Worm (Caenorhabditis elegans) whole organism, L4 larva: ENCODE measurements around the gene pdi-6.

Experiments used
- F10B5.3 ChIP-seq: sonication (generic microtip); optimal IDR thresholded peaks from 2 replicates; lab custom pipeline; 2016; ENCODE audit warnings: mild to moderate bottlenecking, missing genetic modification characterization, missing compliant biosample characterization
- F26F4.8 ChIP-seq: fragments of 200-800 bp; sonication (Bioruptor generic); conservative IDR thresholded peaks from 2 replicates; pipeline ENCODE4 v1.3.6; 2022; ENCODE audit warnings: missing genetic modification characterization, missing compliant biosample characterization
- F37D6.2 ChIP-seq: sonication (generic microtip); optimal IDR thresholded peaks from 2 replicates; lab custom pipeline; 2016; ENCODE audit warnings: mild to moderate bottlenecking, missing genetic modification characterization, missing compliant biosample characterization
- R02D3.7 ChIP-seq: fragments of 150-350 bp; sonication (generic microtip); optimal IDR thresholded peaks from 3 replicates; lab custom pipeline; 2014; ENCODE audit warnings: missing biosample characterization, missing genetic modification characterization
- T26A8.4 ChIP-seq: fragments of 200-800 bp; sonication (Bioruptor generic); IDR thresholded peaks from 2 replicates; pipeline ENCODE4 v1.3.6; 2022; ENCODE audit warnings: missing genetic modification characterization, missing compliant biosample characterization
- aha-1 ChIP-seq: fragments of 150-350 bp; peaks from one replicate; lab custom pipeline; 2014; ENCODE audit warnings: missing biosample characterization, missing genetic modification characterization
- aly-2 ChIP-seq: sonication (generic microtip); optimal IDR thresholded peaks from 2 replicates; lab custom pipeline; 2018; ENCODE audit warnings: missing biosample characterization, missing genetic modification characterization
- arid-1 ChIP-seq: fragments of 200-800 bp; sonication (Bioruptor generic); conservative IDR thresholded peaks from 2 replicates; pipeline ENCODE4 v1.3.6; 2022; ENCODE audit warnings: missing genetic modification reagents, missing genetic modification characterization, missing compliant biosample characterization
- attf-4 ChIP-seq: sonication (generic microtip); optimal IDR thresholded peaks from 3 replicates; lab custom pipeline; 2017; ENCODE audit warnings: missing biosample characterization, missing genetic modification characterization
- ceh-62 ChIP-seq: sonication (generic microtip); optimal IDR thresholded peaks from 2 replicates; lab custom pipeline; 2017; ENCODE audit warnings: missing biosample characterization, missing genetic modification characterization
- ceh-82 ChIP-seq: sonication (generic microtip); optimal IDR thresholded peaks from 2 replicates; lab custom pipeline; 2017; ENCODE audit warnings: missing biosample characterization, missing genetic modification characterization
- ces-1 ChIP-seq: fragments of 150-350 bp; sonication (generic microtip); optimal IDR thresholded peaks from 4 replicates; lab custom pipeline; 2014; ENCODE audit warnings: missing biosample characterization, missing genetic modification reagents, missing genetic modification characterization
- cey-2 ChIP-seq: sonication (generic microtip); optimal IDR thresholded peaks from 3 replicates; lab custom pipeline; 2017; ENCODE audit warnings: missing genetic modification characterization, mild to moderate bottlenecking, missing compliant biosample characterization, antibody characterized with exemption, borderline replicate concordance; ENCODE audit not compliant: insufficient read depth
- daf-8 ChIP-seq: fragments of 200-800 bp; sonication (Bioruptor generic); IDR thresholded peaks from 2 replicates; pipeline ENCODE4 v1.3.6; 2022; ENCODE audit warnings: missing genetic modification characterization, missing compliant biosample characterization
- dmd-8 ChIP-seq: fragments of 200-800 bp; sonication (Bioruptor generic); IDR thresholded peaks from 2 replicates; pipeline ENCODE4 v1.3.6; 2022; ENCODE audit warnings: missing genetic modification characterization, missing compliant biosample characterization
- fkh-10 ChIP-seq: fragments of 150-350 bp; optimal IDR thresholded peaks from 2 replicates; lab custom pipeline; 2014; ENCODE audit warnings: missing biosample characterization, missing genetic modification reagents, missing genetic modification characterization
- gei-8 ChIP-seq: fragments of 200-800 bp; sonication (Bioruptor generic); optimal IDR thresholded peaks from 2 replicates; lab custom pipeline; 2018; ENCODE audit warnings: mild to moderate bottlenecking, missing genetic modification characterization, missing compliant biosample characterization
- hif-1 ChIP-seq, 2 experiments: sonication (generic microtip); optimal IDR thresholded peaks; 2 replicates each; lab custom pipeline; 2016 to 2017; ENCODE audit warnings: missing compliant biosample characterization in 2 of 2, missing genetic modification characterization in 2 of 2, missing genetic modification reagents in 2 of 2, missing genotype in 2 of 2, mild to moderate bottlenecking in 1 of 2
- hmg-1.1 ChIP-seq: fragments of 200-800 bp; sonication (Bioruptor generic); IDR thresholded peaks from 2 replicates; pipeline ENCODE4 v1.3.6; 2022; ENCODE audit warnings: missing genetic modification reagents, missing genetic modification characterization, missing compliant biosample characterization
- jun-1 ChIP-seq: fragments of 150-350 bp; optimal IDR thresholded peaks from 2 replicates; lab custom pipeline; 2014; ENCODE audit warnings: missing biosample characterization, missing genetic modification reagents, missing genetic modification characterization
- lim-7 ChIP-seq: fragments of 200-800 bp; sonication (Bioruptor generic); IDR thresholded peaks from 2 replicates; pipeline ENCODE4 v1.3.6; 2022; ENCODE audit warnings: missing genetic modification characterization, missing compliant biosample characterization
- lin-29 ChIP-seq: fragments of 200-800 bp; sonication (Bioruptor generic); IDR thresholded peaks from 2 replicates; pipeline ENCODE4 v1.3.6; 2022; ENCODE audit warnings: missing genetic modification reagents, missing genetic modification characterization, missing compliant biosample characterization
- madf-5 ChIP-seq, 2 experiments: fragments of 200-800 bp; sonication (Bioruptor generic); IDR thresholded peaks; 2 replicates each; pipeline ENCODE4 v1.3.6; 2022; ENCODE audit warnings: missing compliant biosample characterization in 2 of 2, missing genetic modification characterization in 2 of 2
- mep-1 ChIP-seq: fragments of 150-350 bp; sonication (generic microtip); optimal IDR thresholded peaks from 3 replicates; lab custom pipeline; 2014; ENCODE audit warnings: missing biosample characterization, missing genetic modification characterization
- mxl-3 ChIP-seq: fragments of 200-800 bp; sonication (Bioruptor generic); optimal IDR thresholded peaks from 2 replicates; lab custom pipeline; 2018; ENCODE audit warnings: mild to moderate bottlenecking, missing genetic modification characterization, missing compliant biosample characterization
- nhr-102 ChIP-seq: sonication (generic microtip); optimal IDR thresholded peaks from 2 replicates; lab custom pipeline; 2016; ENCODE audit warnings: mild to moderate bottlenecking, missing genetic modification characterization, moderate library complexity, missing compliant biosample characterization
- nhr-111 ChIP-seq: fragments of 200-800 bp; sonication (Bioruptor generic); optimal IDR thresholded peaks from 2 replicates; lab custom pipeline; 2018; ENCODE audit warnings: mild to moderate bottlenecking, missing genetic modification characterization, missing compliant biosample characterization
- nhr-25 ChIP-seq: sonication (generic microtip); optimal IDR thresholded peaks from 2 replicates; lab custom pipeline; 2017; ENCODE audit warnings: missing genetic modification characterization, mild to moderate bottlenecking, missing compliant biosample characterization, antibody characterized with exemption, moderate library complexity, borderline replicate concordance; ENCODE audit not compliant: insufficient read depth
- nhr-42 ChIP-seq: fragments of 200-800 bp; sonication (Bioruptor generic); IDR thresholded peaks from 2 replicates; pipeline ENCODE4 v1.3.6; 2022; ENCODE audit warnings: missing genetic modification characterization, missing compliant biosample characterization
- nhr-6 ChIP-seq: fragments of 150-350 bp; optimal IDR thresholded peaks from 2 replicates; lab custom pipeline; 2014; ENCODE audit warnings: missing biosample characterization, missing genetic modification characterization
- nhr-77 ChIP-seq: fragments of 150-350 bp; optimal IDR thresholded peaks from 2 replicates; lab custom pipeline; 2014; ENCODE audit warnings: missing biosample characterization, missing genetic modification characterization
- pqm-1 ChIP-seq: sonication (generic microtip); optimal IDR thresholded peaks from 2 replicates; lab custom pipeline; 2017; ENCODE audit warnings: missing biosample characterization, missing genetic modification characterization
- saeg-2 ChIP-seq: fragments of 200-800 bp; sonication (Bioruptor generic); IDR thresholded peaks from 2 replicates; pipeline ENCODE4 v1.3.6; 2022; ENCODE audit warnings: missing genetic modification reagents, missing genetic modification characterization, missing compliant biosample characterization
- skn-1 ChIP-seq: fragments of 150-350 bp; optimal IDR thresholded peaks from 2 replicates; lab custom pipeline; 2014; ENCODE audit warnings: missing biosample characterization, missing genetic modification characterization
- spr-3 ChIP-seq: fragments of 200-800 bp; sonication (Bioruptor generic); optimal IDR thresholded peaks from 2 replicates; lab custom pipeline; 2018; ENCODE audit warnings: mild to moderate bottlenecking, missing genetic modification characterization, missing compliant biosample characterization
- tra-1 ChIP-seq: fragments of 200-800 bp; sonication (Bioruptor generic); IDR thresholded peaks from 2 replicates; pipeline ENCODE4 v1.3.6; 2022; ENCODE audit warnings: missing genetic modification reagents, missing genetic modification characterization, missing compliant biosample characterization
- zfp-2 ChIP-seq: sonication (generic microtip); optimal IDR thresholded peaks from 2 replicates; lab custom pipeline; 2016; ENCODE audit warnings: mild to moderate bottlenecking, missing genetic modification characterization, missing compliant biosample characterization
- zfp-3 ChIP-seq: fragments of 200-800 bp; sonication (Bioruptor generic); conservative IDR thresholded peaks from 2 replicates; pipeline ENCODE4 v1.3.6; 2022; ENCODE audit warnings: missing genetic modification reagents, missing genetic modification characterization, missing compliant biosample characterization
- zip-11 ChIP-seq: fragments of 200-800 bp; sonication (Bioruptor generic); IDR thresholded peaks from 2 replicates; pipeline ENCODE4 v1.3.6; 2022; ENCODE audit warnings: missing genetic modification characterization, missing compliant biosample characterization

The pdi-6 gene

DNA sequence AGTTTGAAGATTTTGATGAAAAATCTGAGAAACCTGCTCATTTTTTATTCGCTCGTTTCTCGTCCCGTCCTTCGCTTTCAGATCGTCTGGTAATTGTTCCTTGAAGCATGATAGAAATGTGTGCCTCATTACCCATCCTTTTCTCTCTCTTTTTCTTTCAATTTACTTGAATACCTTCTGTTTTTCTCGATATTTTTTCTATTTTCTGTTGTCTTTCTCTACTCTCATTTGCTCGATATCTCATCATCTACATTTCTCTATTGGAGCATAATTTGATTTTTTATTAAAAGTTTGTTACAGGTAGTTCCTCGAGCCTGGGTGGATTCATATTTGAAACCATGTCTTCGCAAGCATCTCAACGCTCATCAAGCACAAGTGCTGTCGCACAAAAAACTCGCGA lies 18.1 kb downstream of the pdi-6 start, which contains the start of gene ubc-17:
ubc-17 (plus strand) TSS at position 301 of the 400 bp plus-strand sequence.
- TF ChIP-seq lin-29 (GFP tag; lab: Robert Waterston, UW) (no peak), zfp-2 (tag; lab: Kevin White, UChicago) (no peak), lim-7 (no peak), nhr-111 (GFP tag; lab: Kevin White, UChicago) (no peak), hif-1 (tag; optimal IDR thresholded peaks at IDR 0.05; lab: Kevin White, UChicago) (no peak), mep-1 (tag; lab: Kevin White, UChicago) (no peak), aly-2 (tag; lab: Kevin White, UChicago) (no peak), ceh-82 (tag; lab: Kevin White, UChicago) (no peak), gei-8 (GFP tag; lab: Kevin White, UChicago) (no peak), nhr-6 (tag; lab: Kevin White, UChicago) (no peak), hmg-1.1 (GFP tag; lab: Robert Waterston, UW) (no peak), nhr-77 (tag; lab: Kevin White, UChicago) (no peak)
- TF ChIP-seq, all 104 proteins: peak for 0

DNA sequence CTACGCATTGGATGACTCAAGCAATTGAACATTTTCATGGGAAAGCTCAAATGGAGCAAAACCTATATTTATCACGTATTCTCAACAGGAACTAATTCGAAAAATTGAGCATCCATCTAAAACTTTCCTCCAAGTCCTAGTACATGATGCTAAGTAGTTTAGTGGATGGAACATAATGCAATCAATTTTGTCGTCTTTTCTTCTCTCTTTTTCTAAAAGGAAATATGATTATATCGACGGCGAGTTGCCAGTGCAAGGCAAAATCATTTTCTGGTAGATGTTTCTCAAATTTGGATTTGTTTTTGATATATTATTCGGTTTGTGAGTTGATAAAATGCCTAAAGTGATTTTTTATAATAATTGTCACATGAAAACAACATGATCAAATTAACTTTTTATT lies 27.6 kb downstream of the pdi-6 start:
- TF ChIP-seq mxl-3 (GFP tag; lab: Kevin White, UChicago) (no peak), cey-2 (tag; lab: Kevin White, UChicago) (no peak), nhr-102 (tag; lab: Kevin White, UChicago) (no peak), madf-5 (GFP tag; IDR thresholded peaks at IDR 0.05; lab: Robert Waterston, UW) (no peak), tra-1 (GFP tag; lab: Robert Waterston, UW) (no peak), aha-1 (tag; lab: Kevin White, UChicago) (peak; percentile 22), nhr-25 (tag; lab: Kevin White, UChicago) (no peak), F10B5.3 (tag; lab: Kevin White, UChicago) (no peak), nhr-77 (tag; lab: Kevin White, UChicago) (no peak), mep-1 (tag; lab: Kevin White, UChicago) (peak; percentile 21), spr-3 (GFP tag; lab: Kevin White, UChicago) (no peak), ceh-62 (tag; lab: Kevin White, UChicago) (no peak), attf-4 (tag; lab: Kevin White, UChicago) (no peak), T26A8.4 (GFP tag; lab: Robert Waterston, UW) (no peak), dmd-8 (no peak), R02D3.7 (tag; lab: Kevin White, UChicago) (no peak), F37D6.2 (no peak), skn-1 (tag; lab: Kevin White, UChicago) (no peak), zfp-2 (tag; lab: Kevin White, UChicago) (no peak), fkh-10 (GFP tag; lab: Kevin White, UChicago) (peak; percentile 47), F26F4.8 (GFP tag; lab: Robert Waterston, UW) (no peak), nhr-42 (GFP tag; lab: Robert Waterston, UW) (no peak), arid-1 (GFP tag; lab: Robert Waterston, UW) (no peak), jun-1 (tag; lab: Kevin White, UChicago) (no peak), saeg-2 (GFP tag; lab: Robert Waterston, UW) (no peak), zip-11 (GFP tag; lab: Robert Waterston, UW) (no peak), pqm-1 (tag; lab: Kevin White, UChicago) (no peak), hmg-1.1 (GFP tag; lab: Robert Waterston, UW) (no peak), zfp-3 (GFP tag; lab: Robert Waterston, UW) (no peak), daf-8 (GFP tag; lab: Robert Waterston, UW) (no peak), ces-1 (GFP tag; lab: Kevin White, UChicago) (peak; percentile 97)
